Fruit fly (Drosophila melanogaster) whole organism, embryonic: ENCODE data around the gene CG31538.

Experiments used
- CG11504 ChIP-seq: fragments of 200-800 bp; sonication (Bioruptor generic); optimal IDR thresholded peaks from 3 replicates; lab custom pipeline; 2019; ENCODE audit warnings: missing biosample characterization, mild to moderate bottlenecking, missing genetic modification characterization, moderate library complexity
- CG12236 ChIP-seq: fragments of 200-800 bp; sonication (Bioruptor generic); optimal IDR thresholded peaks from 2 replicates; lab custom pipeline; 2016; ENCODE audit warnings: missing biosample characterization, missing genetic modification characterization
- CG12391 ChIP-seq: fragments of 200-800 bp; sonication (Bioruptor generic); optimal IDR thresholded peaks from 3 replicates; lab custom pipeline; 2018; ENCODE audit warnings: missing biosample characterization, mild to moderate bottlenecking, missing genetic modification characterization, moderate library complexity
- CG15269 ChIP-seq: fragments of 200-800 bp; sonication (Bioruptor generic); optimal IDR thresholded peaks from 2 replicates; lab custom pipeline; 2018; ENCODE audit warnings: missing biosample characterization, mild to moderate bottlenecking, missing genetic modification characterization, moderate library complexity
- CG15514 ChIP-seq: fragments of 200-800 bp; sonication (Bioruptor generic); optimal IDR thresholded peaks from 3 replicates; lab custom pipeline; 2017; ENCODE audit warnings: missing biosample characterization, missing genetic modification characterization, mild to moderate bottlenecking, moderate library complexity, missing genetic modification reagents
- CG17829 ChIP-seq: fragments of 200-800 bp; optimal IDR thresholded peaks from 2 replicates; lab custom pipeline; 2019; ENCODE audit warnings: missing biosample characterization, mild to moderate bottlenecking, missing genetic modification characterization, moderate library complexity
- CG17912 ChIP-seq: fragments of 200-800 bp; sonication (Bioruptor generic); optimal IDR thresholded peaks from 2 replicates; lab custom pipeline; 2018; ENCODE audit warnings: missing biosample characterization, mild to moderate bottlenecking, missing genetic modification characterization
- CG1792 ChIP-seq: fragments of 200-800 bp; sonication (Bioruptor generic); optimal IDR thresholded peaks from 2 replicates; lab custom pipeline; 2016; ENCODE audit warnings: missing biosample characterization, missing genetic modification characterization
- CG31365 ChIP-seq: fragments of 200-800 bp; sonication (Bioruptor generic); optimal IDR thresholded peaks from 2 replicates; lab custom pipeline; 2018; ENCODE audit warnings: missing biosample characterization, mild to moderate bottlenecking, missing genetic modification characterization
- CG3407 ChIP-seq: fragments of 200-800 bp; sonication (Bioruptor generic); optimal IDR thresholded peaks from 2 replicates; lab custom pipeline; 2018; ENCODE audit warnings: missing biosample characterization, mild to moderate bottlenecking, missing genetic modification characterization
- CG3995 ChIP-seq: fragments of 200-800 bp; sonication (Bioruptor generic); optimal IDR thresholded peaks from 3 replicates; lab custom pipeline; 2016; ENCODE audit warnings: missing biosample characterization, missing genetic modification characterization
- CG4424 ChIP-seq: fragments of 200-800 bp; sonication (Bioruptor generic); optimal IDR thresholded peaks from 3 replicates; lab custom pipeline; 2016; ENCODE audit warnings: missing biosample characterization, missing genetic modification characterization
- CG7372 ChIP-seq: fragments of 200-800 bp; sonication (Bioruptor generic); IDR thresholded peaks from 2 replicates; pipeline ENCODE4 v1.3.6; 2022; ENCODE audit warnings: missing biosample characterization, missing genetic modification characterization
- CG7745 ChIP-seq: fragments of 200-800 bp; sonication (Bioruptor generic); optimal IDR thresholded peaks from 2 replicates; lab custom pipeline; 2018; ENCODE audit warnings: missing biosample characterization, mild to moderate bottlenecking, missing genetic modification characterization, moderate library complexity
- CG8290 ChIP-seq, 3 experiments: fragments of 200-800 bp; sonication (Bioruptor generic); optimal IDR thresholded peaks; 2 replicates each; lab custom pipeline; 2016 to 2019; ENCODE audit warnings: missing biosample characterization in 3 of 3, missing genetic modification characterization in 3 of 3, mild to moderate bottlenecking in 2 of 3, moderate library complexity in 1 of 3
- CG8359 ChIP-seq: fragments of 200-800 bp; sonication (Bioruptor generic); optimal IDR thresholded peaks from 2 replicates; lab custom pipeline; 2017; ENCODE audit warnings: missing biosample characterization, mild to moderate bottlenecking, missing genetic modification characterization, borderline replicate concordance
- CG9797 ChIP-seq: fragments of 200-800 bp; sonication (Bioruptor generic); optimal IDR thresholded peaks from 3 replicates; lab custom pipeline; 2018; ENCODE audit warnings: missing biosample characterization, mild to moderate bottlenecking, missing genetic modification characterization
- CHES-1-like ChIP-seq: fragments of 200-800 bp; sonication (Bioruptor generic); optimal IDR thresholded peaks from 2 replicates; lab custom pipeline; 2016; ENCODE audit warnings: missing biosample characterization, missing genetic modification characterization
- D19A ChIP-seq: fragments of 200-800 bp; optimal IDR thresholded peaks from 3 replicates; lab custom pipeline; 2019; ENCODE audit warnings: missing biosample characterization, mild to moderate bottlenecking, missing genetic modification characterization, moderate library complexity
- Dad ChIP-seq: fragments of 200-800 bp; sonication (Bioruptor generic); optimal IDR thresholded peaks from 3 replicates; lab custom pipeline; 2016; ENCODE audit warnings: missing biosample characterization, missing genetic modification characterization
- Dip3 ChIP-seq: fragments of 200-800 bp; sonication (Bioruptor generic); optimal IDR thresholded peaks from 3 replicates; lab custom pipeline; 2016; ENCODE audit warnings: missing biosample characterization, missing genetic modification characterization
- Fer1 ChIP-seq: fragments of 200-800 bp; sonication (Bioruptor generic); optimal IDR thresholded peaks from 2 replicates; lab custom pipeline; 2017; ENCODE audit warnings: missing biosample characterization, mild to moderate bottlenecking, missing genetic modification characterization
- HLH54F ChIP-seq: fragments of 200-800 bp; sonication (Bioruptor generic); optimal IDR thresholded peaks from 3 replicates; lab custom pipeline; 2016; ENCODE audit warnings: missing biosample characterization, missing genetic modification characterization
- HmgZ ChIP-seq: fragments of 200-800 bp; sonication (Bioruptor generic); optimal IDR thresholded peaks from 2 replicates; lab custom pipeline; 2018; ENCODE audit warnings: missing biosample characterization, mild to moderate bottlenecking, missing genetic modification characterization
- Hr51 ChIP-seq, 2 experiments: fragments of 200-800 bp; sonication (Bioruptor generic); optimal IDR thresholded peaks; 2 replicates in 1 of 2; 3 replicates in 1 of 2; lab custom pipeline; 2016 to 2018; ENCODE audit warnings: missing biosample characterization in 2 of 2, missing genetic modification characterization in 2 of 2, mild to moderate bottlenecking in 1 of 2, moderate library complexity in 1 of 2
- Mad ChIP-seq: fragments of 200-800 bp; sonication (Bioruptor generic); optimal IDR thresholded peaks from 2 replicates; lab custom pipeline; 2016; ENCODE audit warnings: missing biosample characterization, missing genetic modification characterization
- Mes4 ChIP-seq: fragments of 200-800 bp; sonication (Bioruptor generic); optimal IDR thresholded peaks from 2 replicates; lab custom pipeline; 2016; ENCODE audit warnings: missing biosample characterization, missing genetic modification characterization
- Nf-YA ChIP-seq: fragments of 200-800 bp; sonication (Bioruptor generic); IDR thresholded peaks from 2 replicates; pipeline ENCODE4 v1.3.6; 2022; ENCODE audit warnings: missing biosample characterization, missing genetic modification characterization
- Opbp ChIP-seq: fragments of 200-800 bp; sonication (Bioruptor generic); IDR thresholded peaks from 3 replicates; pipeline ENCODE4 v1.3.6; 2022; ENCODE audit warnings: missing biosample characterization, missing genetic modification characterization; ENCODE audit not compliant: partially characterized antibody
- Taf1 ChIP-seq: fragments of 200-800 bp; sonication (Bioruptor generic); IDR thresholded peaks from 2 replicates; pipeline ENCODE4 v1.3.6; 2022; ENCODE audit warnings: missing biosample characterization, missing genetic modification characterization
- chif ChIP-seq, 2 experiments: fragments of 200-800 bp; sonication (Bioruptor generic); optimal IDR thresholded peaks; 3 replicates each; lab custom pipeline; 2016; ENCODE audit warnings: missing biosample characterization in 2 of 2, missing genetic modification characterization in 2 of 2
- crol ChIP-seq: fragments of 200-800 bp; sonication (Bioruptor generic); IDR thresholded peaks from 2 replicates; pipeline ENCODE4 v1.3.6; 2022; ENCODE audit warnings: missing biosample characterization, missing genetic modification characterization
- dimm ChIP-seq: fragments of 200-800 bp; sonication (Bioruptor generic); IDR thresholded peaks from 2 replicates; pipeline ENCODE4 v1.3.6; 2022; ENCODE audit warnings: missing biosample characterization, missing genetic modification characterization
- fru ChIP-seq: fragments of >200 bp; optimal IDR thresholded peaks from 2 replicates; lab custom pipeline; 2017
- hkb ChIP-seq, 2 experiments: fragments of 200-800 bp in 1 of 2; fragments of >200 bp in 1 of 2; sonication (Bioruptor generic) in 1 of 2; IDR thresholded peaks in 1 of 2; optimal IDR thresholded peaks in 1 of 2; 2 replicates each; pipeline versions ENCODE4 v1.3.6 to Lab custom; 2017 to 2022; ENCODE audit warnings: missing biosample characterization in 1 of 2, missing genetic modification characterization in 1 of 2
- insv ChIP-seq, 2 experiments: fragments of 200-800 bp; sonication (Bioruptor generic); optimal IDR thresholded peaks; 3 replicates each; lab custom pipeline; 2016 to 2018; ENCODE audit warnings: missing biosample characterization in 2 of 2, missing genetic modification characterization in 2 of 2
- kay ChIP-seq: fragments of 200-800 bp; sonication (Bioruptor generic); optimal IDR thresholded peaks from 2 replicates; lab custom pipeline; 2016; ENCODE audit warnings: missing biosample characterization, missing genetic modification characterization
- klu ChIP-seq: fragments of 200-800 bp; sonication (Bioruptor generic); IDR thresholded peaks from 2 replicates; pipeline ENCODE4 v1.3.6; 2022; ENCODE audit warnings: missing biosample characterization, missing genetic modification characterization
- kni ChIP-seq: fragments of 200-800 bp; sonication (Bioruptor generic); optimal IDR thresholded peaks from 3 replicates; lab custom pipeline; 2017; ENCODE audit warnings: mild to moderate bottlenecking, missing biosample characterization, missing genetic modification reagents, missing genetic modification characterization
- lilli ChIP-seq: fragments of 200-800 bp; sonication (Bioruptor generic); optimal IDR thresholded peaks from 3 replicates; lab custom pipeline; 2016; ENCODE audit warnings: missing biosample characterization, missing genetic modification characterization
- oc ChIP-seq: fragments of 200-800 bp; sonication (Bioruptor generic); optimal IDR thresholded peaks from 2 replicates; lab custom pipeline; 2018; ENCODE audit warnings: missing biosample characterization, mild to moderate bottlenecking, missing genetic modification characterization, moderate library complexity
- ranshi ChIP-seq: fragments of 200-800 bp; sonication (Bioruptor generic); IDR thresholded peaks from 2 replicates; pipeline ENCODE4 v1.3.6; 2022; ENCODE audit warnings: missing biosample characterization, missing genetic modification characterization
- ttk ChIP-seq: fragments of 200-800 bp; sonication (Bioruptor generic); IDR thresholded peaks from 2 replicates; pipeline ENCODE4 v2.1.2; 2022; ENCODE audit warnings: missing biosample characterization, missing genetic modification characterization
- wdn ChIP-seq: fragments of 200-800 bp; sonication (Bioruptor generic); IDR thresholded peaks from 2 replicates; pipeline ENCODE4 v1.3.6; 2022; ENCODE audit warnings: missing biosample characterization, missing genetic modification characterization
- z ChIP-seq: fragments of 200-800 bp; sonication (Bioruptor generic); IDR thresholded peaks from 3 replicates; pipeline ENCODE4 v1.3.6; 2022; ENCODE audit warnings: missing biosample characterization, missing genetic modification characterization
- zen2 ChIP-seq: fragments of 200-800 bp; sonication (Bioruptor generic); IDR thresholded peaks from 3 replicates; pipeline ENCODE4 v1.3.6; 2022; ENCODE audit warnings: missing biosample characterization, missing genetic modification characterization; ENCODE audit not compliant: partially characterized antibody
- zf30C ChIP-seq: fragments of 200-800 bp; sonication (Bioruptor generic); optimal IDR thresholded peaks from 3 replicates; lab custom pipeline; 2018; ENCODE audit warnings: missing biosample characterization, mild to moderate bottlenecking, missing genetic modification characterization
- zfh1 ChIP-seq: fragments of 200-800 bp; sonication (Bioruptor generic); IDR thresholded peaks from 3 replicates; pipeline ENCODE4 v1.3.6; 2022; ENCODE audit warnings: missing biosample characterization, missing genetic modification characterization

Gene CG31538

DNA sequence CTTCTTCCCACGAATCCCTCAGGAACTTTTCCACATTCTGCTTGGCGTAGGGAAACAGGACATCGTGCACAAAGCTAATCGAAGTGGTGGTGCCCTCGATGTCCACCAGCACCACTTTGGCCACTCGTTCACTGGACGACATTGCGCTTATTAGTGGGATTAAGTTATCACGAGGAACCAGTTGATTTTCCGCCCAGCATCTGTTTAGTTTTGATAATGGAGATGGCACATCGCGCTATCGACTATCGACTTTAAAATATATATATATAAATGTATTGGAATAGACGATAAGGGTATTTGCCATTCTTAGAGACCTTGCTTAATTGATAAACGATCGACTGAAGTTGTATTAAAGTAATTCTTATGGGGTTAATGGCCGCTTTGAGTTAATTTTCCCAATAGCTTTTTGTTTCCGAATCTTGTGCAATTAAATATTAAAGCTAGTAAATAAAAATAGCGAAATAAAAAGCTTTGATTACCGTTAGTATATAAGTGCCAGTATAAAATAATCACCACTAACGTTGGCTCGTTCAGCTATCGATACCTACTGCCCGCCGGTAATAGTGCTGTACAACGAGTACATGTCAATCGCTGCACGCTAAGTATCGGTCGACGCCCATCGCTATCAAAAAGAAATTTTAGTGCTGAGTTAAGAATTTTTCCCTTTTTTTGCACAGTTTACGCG is 21.0 kb downstream of the CG31538 start, which contains the start of the genes Enoph and Hph (continued):
- TF ChIP-seq HLH54F (peak; percentile 61), Fer1 (GFP tag; lab: Kevin White, UChicago) (peak; percentile 65), hkb (optimal IDR thresholded peaks at IDR 0.05; lab: Kevin White, UChicago) (no peak), hkb (GFP tag; IDR thresholded peaks at IDR 0.05; lab: Robert Waterston, UW) (no peak; the same call in 1 of the 2 replicates), CG17912 (no peak), CG3407 (peak; percentile 33), CG31365 (no peak), ttk (no peak; the same call in 1 of the 2 replicates), zfh1 (GFP tag; lab: Robert Waterston, UW) (peak; percentile 50; the same call in 2 of the 3 replicates), CG8290 (GFP tag; optimal IDR thresholded peaks at IDR 0.05; lab: Kevin White, UChicago) (peak; percentile 19), CG8290 (tag; optimal IDR thresholded peaks at IDR 0.05; lab: Kevin White, UChicago) (peak in 1 of 2 experiments; percentile 43), Dip3 (peak; percentile 58), Mes4 (GFP tag; lab: Kevin White, UChicago) (peak; percentile 15), HmgZ (tag; lab: Kevin White, UChicago) (peak; percentile 49), klu (GFP tag; lab: Robert Waterston, UW) (peak; percentile 59), CG3995 (peak; percentile 35), CG1792 (GFP tag; lab: Kevin White, UChicago) (peak; percentile 42), z (no peak), Mad (GFP tag; lab: Kevin White, UChicago) (peak; percentile 29), CG12391 (tag; lab: Kevin White, UChicago) (peak; percentile 64), zen2 (peak; percentile 39; the same call in 1 of the 3 replicates), ranshi (GFP tag; lab: Robert Waterston, UW) (no peak; the same call in 1 of the 2 replicates), CG7745 (no peak), Opbp (peak; percentile 83), kni (no peak), Dad (GFP tag; lab: Kevin White, UChicago) (peak; percentile 31), CG15514 (GFP tag; lab: Kevin White, UChicago) (peak; percentile 94), oc (no peak), Taf1 (GFP tag; lab: Robert Waterston, UW) (no peak), CG17829 (tag; lab: Kevin White, UChicago) (peak; percentile 75), D19A (tag; lab: Kevin White, UChicago) (peak; percentile 88), CG12236 (GFP tag; lab: Kevin White, UChicago) (no peak), wdn (GFP tag; lab: Robert Waterston, UW) (peak; percentile 29; the same call in 1 of the 2 replicates), lilli (GFP tag; lab: Kevin White, UChicago) (peak; percentile 79), CG4424 (GFP tag; lab: Kevin White, UChicago) (peak; percentile 66), CHES-1-like (GFP tag; lab: Kevin White, UChicago) (peak; percentile 68), CG8359 (GFP tag; lab: Kevin White, UChicago) (peak; percentile 13), fru (lab: Kevin White, UChicago) (no peak), crol (GFP tag; lab: Robert Waterston, UW) (no peak), CG11504 (tag; lab: Kevin White, UChicago) (peak; percentile 73), insv (GFP tag; optimal IDR thresholded peaks at IDR 0.05; lab: Kevin White, UChicago) (peak in 1 of 2 experiments; percentile 30), chif (GFP tag; optimal IDR thresholded peaks at IDR 0.05; lab: Kevin White, UChicago) (peak; percentile 17 to 43), kay (peak; percentile 34), Nf-YA (GFP tag; lab: Robert Waterston, UW) (no peak), dimm (GFP tag; lab: Robert Waterston, UW) (no peak), CG15269 (peak; percentile 67), CG9797 (GFP tag; lab: Kevin White, UChicago) (peak; percentile 35), CG7372 (GFP tag; lab: Robert Waterston, UW) (no peak), Hr51 (GFP tag; optimal IDR thresholded peaks at IDR 0.05; lab: Kevin White, UChicago) (peak; percentile 40 to 57), zf30C (GFP tag; lab: Kevin White, UChicago) (no peak)
